Worm (Caenorhabditis elegans): ENCODE measurements around the gene tbh-1.

DNA sequence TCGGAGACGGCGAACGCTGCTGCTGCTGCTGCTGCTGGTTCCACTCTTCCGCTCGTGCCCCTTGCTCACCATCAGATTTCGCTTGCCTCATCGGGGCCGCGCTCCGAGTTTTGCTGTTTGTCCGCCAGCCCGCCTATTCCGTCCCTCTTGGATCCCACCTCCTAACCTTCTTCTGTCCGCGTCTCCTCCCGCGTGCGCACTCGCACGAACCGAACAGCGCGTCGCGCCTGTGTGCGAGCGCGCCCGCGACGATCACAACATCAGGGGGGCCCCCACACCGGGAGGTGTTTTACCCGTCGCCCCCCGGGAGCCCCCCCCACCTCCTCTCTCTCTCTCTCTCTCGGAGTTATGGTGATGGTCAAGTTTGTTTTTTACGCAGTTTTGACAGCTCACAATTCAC, 11.1 kb upstream of the tbh-1 start:
- TF ChIP-seq nhr-77 (tag; optimal IDR thresholded peaks at IDR 0.05) (no peak), elt-3 (tag; optimal IDR thresholded peaks at IDR 0.05) (no peak), nhr-237 (tag; optimal IDR thresholded peaks at IDR 0.05) (no peak), swsn-7 (tag; optimal IDR thresholded peaks at IDR 0.05) (no peak), ama-1 (optimal IDR thresholded peaks at IDR 0.05) (no peak), alr-1 (tag; optimal IDR thresholded peaks at IDR 0.05; ENCODE audit: borderline replicate concordance) (no peak)

All from whole organism, L1 larva.